Worm (Caenorhabditis elegans) whole organism, late embryonic: ENCODE data around the gene str-146.

Experiments used
- hlh-6 ChIP-seq: sonication (generic microtip); optimal IDR thresholded peaks from 2 replicates; lab custom pipeline; 2016; ENCODE audit warnings: missing genotype, missing genetic modification characterization, missing compliant biosample characterization
- pros-1 ChIP-seq: fragments of 150-350 bp; optimal IDR thresholded peaks from 2 replicates; lab custom pipeline; 2014; ENCODE audit warnings: missing biosample characterization, missing genetic modification reagents, missing genetic modification characterization
- tbx-2 ChIP-seq: sonication (generic microtip); optimal IDR thresholded peaks from 2 replicates; lab custom pipeline; 2016; ENCODE audit warnings: missing genetic modification characterization, missing compliant biosample characterization

DNA sequence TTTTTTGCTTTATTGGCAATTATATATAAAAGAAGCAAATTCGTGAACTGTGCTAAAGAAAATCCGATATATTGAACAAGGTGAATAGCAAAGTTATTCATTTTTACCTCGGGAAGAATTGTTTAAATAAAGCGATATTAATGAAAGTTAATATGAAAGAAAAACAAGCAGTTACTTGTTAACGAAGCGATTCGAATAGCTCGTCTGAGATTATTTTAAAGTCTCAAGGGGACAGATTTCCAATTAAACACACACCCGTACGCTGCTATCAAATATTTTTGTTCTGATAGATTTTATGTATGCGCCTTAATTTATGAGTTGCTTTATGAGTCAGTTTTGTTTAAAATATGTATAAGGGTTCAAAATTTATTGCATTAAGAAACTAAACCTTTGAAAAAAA is 27.5 kb downstream of the str-146 start, which contains the start of gene str-140:
- TF ChIP-seq hlh-6 (tag; lab: Kevin White, UChicago) (no peak), tbx-2 (tag; lab: Kevin White, UChicago) (no peak), pros-1 (tag; lab: Kevin White, UChicago) (no peak)
